Fruit fly (Drosophila melanogaster): ENCODE measurements around the gene Jon25Biii.

Jon25Biii gene

DNA sequence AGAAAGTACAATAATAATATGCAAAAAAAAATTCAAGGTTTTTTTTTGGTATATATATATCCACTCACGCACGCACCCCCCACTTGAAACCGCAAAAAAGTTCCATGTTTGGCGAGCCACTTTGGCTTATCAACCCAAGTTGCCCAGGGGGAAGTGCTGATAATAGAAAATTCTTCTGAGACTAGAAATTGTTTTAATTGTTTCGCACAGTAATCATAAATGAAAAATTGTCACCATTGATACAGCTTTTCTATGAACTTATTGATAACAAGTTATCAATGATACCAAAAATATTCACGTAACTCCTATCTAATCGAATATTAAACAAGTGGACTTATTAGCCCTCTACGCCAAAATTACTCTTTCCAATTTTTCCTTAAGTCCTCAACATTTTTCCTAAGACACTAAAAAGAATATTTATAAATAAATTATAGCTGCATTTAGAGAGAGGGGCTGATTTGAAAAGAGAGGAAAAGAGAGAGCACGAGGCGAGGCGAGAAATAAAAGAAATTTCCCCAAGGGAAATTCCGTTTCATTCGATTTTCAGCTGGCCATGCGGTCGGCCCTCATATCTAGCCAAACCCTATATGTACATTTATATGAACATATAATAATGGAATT is 48.1 kb upstream of the Jon25Biii start (continued):
- no peak for TF ChIP-seq CG34422 (GFP tag; IDR thresholded peaks at IDR 0.05)
- peak; percentile 40 for TF ChIP-seq sug (tag; optimal IDR thresholded peaks at IDR 0.05)
- TF ChIP-seq pros (GFP tag; optimal IDR thresholded peaks at IDR 0.05), result peak; percentile 51
- no peak for TF ChIP-seq Dp (GFP tag; optimal IDR thresholded peaks at IDR 0.05)
- peak in 1 of 2 experiments; percentile 37 for TF ChIP-seq eve (GFP tag; optimal IDR thresholded peaks at IDR 0.05)
- TF ChIP-seq exex (tag; optimal IDR thresholded peaks at IDR 0.05), result peak; percentile 95
- no peak for TF ChIP-seq CG9797 (GFP tag; optimal IDR thresholded peaks at IDR 0.05)
- no peak for TF ChIP-seq pb (GFP tag; optimal IDR thresholded peaks at IDR 0.05)
- no peak for TF ChIP-seq tio (GFP tag; optimal IDR thresholded peaks at IDR 0.05)
- no peak for TF ChIP-seq cg (GFP tag; optimal IDR thresholded peaks at IDR 0.05)
- TF ChIP-seq Hand (GFP tag; optimal IDR thresholded peaks at IDR 0.05), result no peak
- TF ChIP-seq CG2116 (GFP tag; optimal IDR thresholded peaks at IDR 0.05), result no peak
- TF ChIP-seq shn (GFP tag; optimal IDR thresholded peaks at IDR 0.05), result no peak
- TF ChIP-seq ttk (GFP tag; IDR thresholded peaks at IDR 0.05), result no peak
- no peak for TF ChIP-seq tap (tag; optimal IDR thresholded peaks at IDR 0.05)

DNA sequence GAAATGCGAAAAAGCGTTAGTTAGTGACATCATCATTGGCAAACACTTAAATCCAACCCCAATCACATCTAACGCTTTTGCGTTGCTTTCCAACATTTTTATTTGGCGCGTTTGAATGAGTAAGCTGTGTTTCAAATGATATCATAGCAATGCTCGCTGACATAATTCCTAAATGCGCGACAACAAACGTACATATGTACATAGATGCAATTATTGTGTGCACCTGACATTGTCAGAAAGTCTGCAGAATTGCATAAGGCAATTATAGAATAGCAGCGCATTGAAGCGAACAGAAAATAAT is 47.6 kb upstream of the Jon25Biii start:
- no peak for TF ChIP-seq CG11560 (tag; IDR thresholded peaks at IDR 0.05)
- no peak for TF ChIP-seq Abd-B (GFP tag; optimal IDR thresholded peaks at IDR 0.05)
- TF ChIP-seq Ptx1 (GFP tag; IDR thresholded peaks at IDR 0.05), result 0 out of 2 replicates have a peak, but pooled peaks have one; percentile 5
- peak; percentile 14 for TF ChIP-seq Ssrp (tag; optimal IDR thresholded peaks at IDR 0.05)
- peak; percentile 19 for TF ChIP-seq BEAF-32 (GFP tag; optimal IDR thresholded peaks at IDR 0.05)
- TF ChIP-seq CG9797 (GFP tag; optimal IDR thresholded peaks at IDR 0.05), result no peak
- peak; percentile 80 for TF ChIP-seq Ets65A (GFP tag)
- TF ChIP-seq CG8089 (GFP tag; optimal IDR thresholded peaks at IDR 0.05), result no peak
- no peak for TF ChIP-seq esg (GFP tag; conservative IDR thresholded peaks at IDR 0.05)
- no peak for TF ChIP-seq ci (GFP tag; IDR thresholded peaks at IDR 0.05)
- TF ChIP-seq CG6683 (GFP tag; optimal IDR thresholded peaks at IDR 0.05), result no peak
- no peak for TF ChIP-seq HmgD (GFP tag; optimal IDR thresholded peaks at IDR 0.05)
- TF ChIP-seq Hr39 (optimal IDR thresholded peaks at IDR 0.05), result no peak
- TF ChIP-seq tup (GFP tag; optimal IDR thresholded peaks at IDR 0.05), result no peak
- no peak for TF ChIP-seq lbe (GFP tag; optimal IDR thresholded peaks at IDR 0.05)
- TF ChIP-seq CG15479 (GFP tag; optimal IDR thresholded peaks at IDR 0.05), result peak; percentile 77
- no peak for TF ChIP-seq otp (GFP tag; IDR thresholded peaks at IDR 0.05)

DNA sequence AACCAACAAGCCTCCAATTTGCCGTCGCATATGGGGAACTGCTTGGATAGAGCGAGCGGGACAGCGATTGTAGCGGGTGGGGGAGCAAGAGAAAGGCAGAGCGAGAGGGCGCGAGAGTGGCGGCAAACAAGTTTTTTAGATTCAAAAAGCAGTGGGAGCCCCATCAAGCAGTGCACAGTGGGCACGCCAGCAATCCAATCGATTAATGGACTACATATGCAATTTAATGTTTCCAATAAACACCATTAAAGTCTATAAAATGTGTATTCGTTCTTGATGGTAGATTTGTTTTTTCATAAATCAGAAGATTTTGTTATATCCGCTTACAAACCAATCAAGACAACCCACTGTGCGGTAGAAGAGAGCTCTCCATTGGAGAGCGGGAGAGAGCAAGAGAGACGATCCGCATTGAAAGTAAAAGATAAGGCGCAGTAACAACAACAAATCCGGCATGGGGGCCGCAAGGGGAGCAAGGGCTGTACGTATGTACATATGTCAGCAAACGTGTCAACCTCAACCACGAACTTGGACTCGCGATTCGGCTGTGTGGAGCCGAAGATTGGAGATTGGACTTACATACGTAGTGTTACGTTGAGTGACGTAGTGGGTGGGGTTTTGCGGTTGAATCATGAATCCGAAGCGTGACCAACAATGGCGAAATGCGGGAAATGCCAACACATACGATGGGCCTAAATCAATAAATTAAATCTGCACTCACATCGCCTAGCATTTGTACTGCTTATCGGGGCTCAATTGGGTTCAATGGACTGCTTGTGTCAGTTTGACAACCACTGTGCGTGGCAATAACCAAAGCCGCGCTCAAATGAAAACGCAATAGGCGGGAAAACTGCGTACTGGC is 47.1 kb upstream of the Jon25Biii start:
- TF ChIP-seq CG30020 (tag; optimal IDR thresholded peaks at IDR 0.05), result peak; percentile 88
- peak; percentile 98 for TF ChIP-seq org-1 (GFP tag; optimal IDR thresholded peaks at IDR 0.05)
- TF ChIP-seq pzg (GFP tag; optimal IDR thresholded peaks at IDR 0.05), result peak; percentile 41
- TF ChIP-seq Nf-YA (GFP tag; IDR thresholded peaks at IDR 0.05), result peak; percentile 98
- TF ChIP-seq CG3847 (GFP tag; IDR thresholded peaks at IDR 0.05), result peak; percentile 99
- TF ChIP-seq Stat92E (GFP tag; optimal IDR thresholded peaks at IDR 0.05), result peak in 1 of 3 experiments; percentile 95
- TF ChIP-seq slou (GFP tag; optimal IDR thresholded peaks at IDR 0.05), result peak; percentile 98
- TF ChIP-seq Lpt (GFP tag; optimal IDR thresholded peaks at IDR 0.05), result no peak
- peak; percentile 99 for TF ChIP-seq Optix (GFP tag; IDR thresholded peaks at IDR 0.05)
- peak; percentile 99 for TF ChIP-seq HLH54F (GFP tag; optimal IDR thresholded peaks at IDR 0.05)
- peak; percentile 100 for TF ChIP-seq sisA (GFP tag; IDR thresholded peaks at IDR 0.05)
- TF ChIP-seq yki (optimal IDR thresholded peaks at IDR 0.05), result peak; percentile 61
- peak; percentile 92 for TF ChIP-seq CG8281 (tag; optimal IDR thresholded peaks at IDR 0.05)
- TF ChIP-seq D19B (GFP tag; optimal IDR thresholded peaks at IDR 0.05), result peak; percentile 95
- TF ChIP-seq H2.0 (GFP tag; IDR thresholded peaks at IDR 0.05), result peak; percentile 99
- TF ChIP-seq chinmo (GFP tag; IDR thresholded peaks at IDR 0.05; ENCODE audit: partially characterized antibody), result no peak
- TF ChIP-seq vnd (GFP tag; IDR thresholded peaks at IDR 0.05; ENCODE audit: partially characterized antibody), result peak; percentile 73
- TF ChIP-seq cwo (GFP tag; optimal IDR thresholded peaks at IDR 0.05), result peak; percentile 97
